Fruit fly (Drosophila melanogaster): Measurements from ENCODE around the gene CG13994.

Gene CG13994

dm6 chr2L:6048542-6048941, 14.2 kb upstream of the CG13994 start, which contains the start of the genes CG34179 and slmo (continued):
- TF ChIP-seq MESR4 (GFP tag; optimal IDR thresholded peaks at IDR 0.05) (peak; percentile 41), nmo (GFP tag; optimal IDR thresholded peaks at IDR 0.05) (no peak), trem (tag; optimal IDR thresholded peaks at IDR 0.05) (peak; percentile 35), CG4617 (GFP tag; optimal IDR thresholded peaks at IDR 0.05; ENCODE audit: borderline replicate concordance) (peak; percentile 32), gce (GFP tag; IDR thresholded peaks at IDR 0.05) (no peak), MBD-R2 (GFP tag; IDR thresholded peaks at IDR 0.05) (peak; percentile 85), sna (GFP tag; IDR thresholded peaks at IDR 0.05; ENCODE audit: partially characterized antibody) (peak; percentile 40; the same call in 1 of the 2 replicates), Opbp (GFP tag; IDR thresholded peaks at IDR 0.05; ENCODE audit: partially characterized antibody) (peak; percentile 43; the same call in 1 of the 3 replicates), Sin3A (optimal IDR thresholded peaks at IDR 0.05) (peak; percentile 13), Hey (tag; optimal IDR thresholded peaks at IDR 0.05) (no peak), CG16863 (GFP tag; optimal IDR thresholded peaks at IDR 0.05) (no peak), Nf-YC (tag; optimal IDR thresholded peaks at IDR 0.05) (no peak), Dp (GFP tag; optimal IDR thresholded peaks at IDR 0.05) (peak; percentile 37), bbx (GFP tag; IDR thresholded peaks at IDR 0.05; ENCODE audit: partially characterized antibody) (peak; percentile 40; the same call in 1 of the 2 replicates), CG34224 (GFP tag; IDR thresholded peaks at IDR 0.05; ENCODE audit: partially characterized antibody) (0 out of 3 replicates have a peak, but pooled peaks have one; percentile 15), sd (tag; optimal IDR thresholded peaks at IDR 0.05) (peak; percentile 74), CG9932 (GFP tag; IDR thresholded peaks at IDR 0.05) (no peak), crp (GFP tag; optimal IDR thresholded peaks at IDR 0.05) (peak; percentile 2 to 90), CG1603 (tag; optimal IDR thresholded peaks at IDR 0.05) (peak; percentile 12), nerfin-1 (tag; optimal IDR thresholded peaks at IDR 0.05) (peak; percentile 28), CG16815 (GFP tag; optimal IDR thresholded peaks at IDR 0.05) (no peak), amos (GFP tag; IDR thresholded peaks at IDR 0.05; ENCODE audit: partially characterized antibody) (0 out of 2 replicates have a peak, but pooled peaks have one; percentile 12), Atf-2 (GFP tag; optimal IDR thresholded peaks at IDR 0.05) (no peak), Dfd (GFP tag; optimal IDR thresholded peaks at IDR 0.05) (no peak), pzg (GFP tag; optimal IDR thresholded peaks at IDR 0.05) (peak; percentile 42), Scr (GFP tag; IDR thresholded peaks at IDR 0.05; ENCODE audit: partially characterized antibody) (peak; percentile 30; the same call in 1 of the 2 replicates)

- TF ChIP-seq CG15514 (GFP tag; optimal IDR thresholded peaks at IDR 0.05) (peak; percentile 58), CG1233 (GFP tag; optimal IDR thresholded peaks at IDR 0.05) (no peak), CG9437 (GFP tag; optimal IDR thresholded peaks at IDR 0.05) (no peak), Six4 (GFP tag; optimal IDR thresholded peaks at IDR 0.05) (no peak), nom (GFP tag; optimal IDR thresholded peaks at IDR 0.05) (no peak), CkIIα-i1 (GFP tag; IDR thresholded peaks at IDR 0.05) (peak; percentile 69; the same call in 1 of the 2 replicates), phol (tag; optimal IDR thresholded peaks at IDR 0.05) (peak; percentile 41), sd (tag; optimal IDR thresholded peaks at IDR 0.05) (no peak), sens-2 (GFP tag; IDR thresholded peaks at IDR 0.05) (no peak), gsb-n (tag; optimal IDR thresholded peaks at IDR 0.05) (no peak), zfh2 (GFP tag; optimal IDR thresholded peaks at IDR 0.05) (no peak), CG14860 (GFP tag; IDR thresholded peaks at IDR 0.05; ENCODE audit: partially characterized antibody) (peak; percentile 99), ac (GFP tag; optimal IDR thresholded peaks at IDR 0.05) (no peak), luna (GFP tag; optimal IDR thresholded peaks at IDR 0.05) (peak; percentile 6), CG1603 (tag; optimal IDR thresholded peaks at IDR 0.05) (peak; percentile 66), mirr (GFP tag; optimal IDR thresholded peaks at IDR 0.05) (no peak), vfl (GFP tag; optimal IDR thresholded peaks at IDR 0.05) (no peak), ato (GFP tag; IDR thresholded peaks at IDR 0.05; ENCODE audit: partially characterized antibody) (peak; percentile 99), Sox100B (GFP tag; optimal IDR thresholded peaks at IDR 0.05) (no peak), Hey (tag; optimal IDR thresholded peaks at IDR 0.05) (no peak), toy (GFP tag; IDR thresholded peaks at IDR 0.05) (no peak), CG7839 (tag; optimal IDR thresholded peaks at IDR 0.05) (no peak), gro (GFP tag; optimal IDR thresholded peaks at IDR 0.05) (no peak), ems (GFP tag; optimal IDR thresholded peaks at IDR 0.05) (no peak), vnd (GFP tag; IDR thresholded peaks at IDR 0.05; ENCODE audit: partially characterized antibody) (peak; percentile 99), hb (GFP tag; IDR thresholded peaks at IDR 0.05; ENCODE audit: partially characterized antibody) (peak; percentile 99)
These were observed 12.2 kb upstream of the CG13994 start, which contains the start of gene CG9135 for dm6 chr2L:6050575-6050974. Gene CG9135, plus strand, starts transcription at chr2L:6050800.

Measured in whole organism, embryonic.